Worm (Caenorhabditis elegans): ENCODE data around the gene fox-1.

fox-1 gene

DNA sequence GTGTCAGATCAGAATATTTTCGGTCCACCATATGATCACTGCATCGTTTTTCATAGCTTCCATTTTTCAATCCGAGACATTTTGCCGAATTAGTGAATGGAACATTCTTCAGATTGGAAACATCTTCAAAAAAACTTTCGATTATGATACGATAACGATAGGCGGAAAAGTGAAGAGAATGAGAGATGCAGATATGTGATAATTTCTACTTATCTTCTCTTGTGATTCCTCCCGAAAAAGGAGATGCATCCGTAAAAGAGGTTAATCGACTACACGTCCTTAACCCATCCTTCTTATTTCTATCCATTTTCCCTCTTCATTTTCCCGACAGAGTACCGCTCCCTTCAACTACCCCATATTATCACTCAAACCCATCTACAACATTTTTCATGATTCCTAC is 23.4 kb upstream of the fox-1 start, which contains the start of gene K02E10.4:
TSS of gene K02E10.4 (plus strand) at position 186 of the 400 bp plus-strand sequence.
- TF ChIP-seq B0310.2 (tag; optimal IDR thresholded peaks at IDR 0.05): no peak
- no peak for TF ChIP-seq tra-4 (tag; optimal IDR thresholded peaks at IDR 0.05)
- no peak for TF ChIP-seq ama-1 (optimal IDR thresholded peaks at IDR 0.05)
- no peak for TF ChIP-seq F13C5.2 (tag; optimal IDR thresholded peaks at IDR 0.05)

DNA sequence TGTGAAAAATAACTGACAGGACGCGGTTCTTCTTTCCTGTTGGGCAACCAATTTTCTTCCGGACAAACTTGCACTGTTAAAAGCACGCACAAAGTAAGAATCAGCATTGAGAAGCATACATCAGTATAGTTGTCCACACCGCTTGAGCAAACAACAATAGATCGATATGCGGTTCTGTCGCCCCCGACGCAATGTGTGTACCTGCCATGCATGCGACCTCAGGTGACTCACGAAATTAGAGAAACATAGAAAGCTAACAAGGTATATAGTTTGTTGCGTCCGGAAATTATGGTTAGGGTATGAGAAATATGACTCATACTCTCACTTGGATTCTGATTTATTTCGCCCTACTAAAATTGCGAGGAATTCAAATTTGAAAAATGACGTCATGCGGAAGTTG is 22.9 kb upstream of the fox-1 start, which contains the start of gene K02E10.6:
TSS of gene K02E10.6 (minus strand) at position 149 of the 400 bp plus-strand sequence.
- no peak for TF ChIP-seq hmg-4 (GFP tag; optimal IDR thresholded peaks at IDR 0.05)
- TF ChIP-seq sea-1 (GFP tag; conservative IDR thresholded peaks at IDR 0.05): no peak
- TF ChIP-seq ama-1 (optimal IDR thresholded peaks at IDR 0.05): no peak
- no peak for TF ChIP-seq scrt-1 (GFP tag; IDR thresholded peaks at IDR 0.05)
- TF ChIP-seq tra-4 (tag; optimal IDR thresholded peaks at IDR 0.05): no peak

- TF ChIP-seq hnd-1 (tag; optimal IDR thresholded peaks at IDR 0.05): no peak
- no peak for TF ChIP-seq F13C5.2 (tag; optimal IDR thresholded peaks at IDR 0.05)
- no peak for TF ChIP-seq scrt-1 (GFP tag; IDR thresholded peaks at IDR 0.05)
- TF ChIP-seq tbx-37 (GFP tag; conservative IDR thresholded peaks at IDR 0.05): no peak
- no peak for TF ChIP-seq pes-1 (GFP tag; IDR thresholded peaks at IDR 0.05)
- TF ChIP-seq tbx-11 (GFP tag; IDR thresholded peaks at IDR 0.05): no peak
These were observed 19.1 kb upstream of the fox-1 start, which contains the start of gene K02E10.5 for ce11 chrX:2478823-2479222. TSS of gene K02E10.5 (minus strand) at chrX:2478923.

ce11 chrX:2475873-2476272 is 16.2 kb upstream of the fox-1 start, which contains the start of gene R04B3.3:
TSS of gene R04B3.3 (minus strand) at chrX:2475973.
- TF ChIP-seq ets-7 (tag; optimal IDR thresholded peaks at IDR 0.05) (no peak), sea-1 (GFP tag; conservative IDR thresholded peaks at IDR 0.05) (no peak), hnd-1 (tag; optimal IDR thresholded peaks at IDR 0.05) (no peak), F13C5.2 (tag; optimal IDR thresholded peaks at IDR 0.05) (no peak), hmbx-1 (tag; optimal IDR thresholded peaks at IDR 0.05) (no peak), ceh-36 (tag; optimal IDR thresholded peaks at IDR 0.05) (no peak)

- TF ChIP-seq hmg-4 (GFP tag; optimal IDR thresholded peaks at IDR 0.05): no peak
- no peak for TF ChIP-seq F13C5.2 (tag; optimal IDR thresholded peaks at IDR 0.05)
- no peak for TF ChIP-seq pes-1 (GFP tag; IDR thresholded peaks at IDR 0.05)
- TF ChIP-seq ceh-36 (tag; optimal IDR thresholded peaks at IDR 0.05): no peak
- no peak for TF ChIP-seq ama-1 (optimal IDR thresholded peaks at IDR 0.05)
- no peak for TF ChIP-seq hnd-1 (tag; optimal IDR thresholded peaks at IDR 0.05)
- TF ChIP-seq tbx-11 (GFP tag; IDR thresholded peaks at IDR 0.05): no peak
These were observed 13.9 kb upstream of the fox-1 start, which contains the start of gene R04B3.2 for ce11 chrX:2473618-2474017. TSS of gene R04B3.2 (minus strand) at chrX:2473718.

DNA sequence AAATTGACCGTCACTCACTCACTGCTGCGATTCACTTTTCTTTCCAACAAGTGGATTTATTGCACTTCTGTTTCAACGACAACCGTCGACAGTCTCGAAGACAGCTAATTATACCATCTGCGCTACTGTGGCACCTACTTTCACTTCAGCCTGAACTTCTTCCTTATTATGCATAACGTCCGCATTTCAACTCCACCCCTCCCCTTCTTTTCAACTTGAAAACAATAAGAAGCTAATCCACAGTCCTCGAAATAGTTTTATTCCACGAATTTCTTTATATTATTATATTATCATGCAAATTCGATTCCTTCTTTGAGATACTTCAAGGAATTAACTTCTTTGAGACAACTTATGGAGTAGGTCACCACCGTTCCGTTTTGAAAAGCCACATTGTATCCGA is 11.6 kb upstream of the fox-1 start, which contains the start of gene R04B3.1:
TSS of gene R04B3.1 (minus strand) at position 101 of the 400 bp plus-strand sequence.
- TF ChIP-seq scrt-1 (GFP tag; IDR thresholded peaks at IDR 0.05): no peak
- TF ChIP-seq B0310.2 (tag; optimal IDR thresholded peaks at IDR 0.05): no peak
- no peak for TF ChIP-seq ama-1 (optimal IDR thresholded peaks at IDR 0.05)
- no peak for TF ChIP-seq ets-7 (tag; optimal IDR thresholded peaks at IDR 0.05)
- no peak for TF ChIP-seq hmg-4 (GFP tag; optimal IDR thresholded peaks at IDR 0.05)
- TF ChIP-seq tbx-37 (GFP tag; conservative IDR thresholded peaks at IDR 0.05): no peak
- no peak for TF ChIP-seq F13C5.2 (tag; optimal IDR thresholded peaks at IDR 0.05)
- no peak for TF ChIP-seq ceh-36 (tag; optimal IDR thresholded peaks at IDR 0.05)
- TF ChIP-seq tbx-11 (GFP tag; IDR thresholded peaks at IDR 0.05): no peak

DNA sequence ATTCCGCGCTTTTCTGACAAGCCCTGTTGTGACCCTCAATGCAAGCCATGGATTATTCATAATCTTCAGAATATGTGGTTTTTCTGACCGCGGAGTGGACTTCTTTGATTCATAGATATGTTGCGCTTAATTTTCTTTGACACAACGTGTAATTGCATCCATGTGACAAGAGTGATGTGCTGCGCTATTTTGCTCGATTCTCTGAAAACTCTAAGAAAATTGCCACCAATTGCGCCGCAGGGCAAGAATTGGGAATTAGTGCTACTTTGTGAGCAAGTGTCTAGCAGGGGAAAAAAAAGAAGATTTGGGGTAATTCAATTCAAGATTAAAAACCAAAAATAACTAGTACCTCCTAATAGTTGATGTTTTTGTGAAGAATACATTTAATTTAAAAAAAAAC is 4.4 kb upstream of the fox-1 start:
- TF ChIP-seq scrt-1 (GFP tag; IDR thresholded peaks at IDR 0.05) (no peak), ama-1 (optimal IDR thresholded peaks at IDR 0.05) (no peak), tra-4 (tag; optimal IDR thresholded peaks at IDR 0.05) (no peak), ets-7 (tag; optimal IDR thresholded peaks at IDR 0.05) (no peak), tbx-37 (GFP tag; conservative IDR thresholded peaks at IDR 0.05) (no peak), pes-1 (GFP tag; IDR thresholded peaks at IDR 0.05) (no peak), B0310.2 (tag; optimal IDR thresholded peaks at IDR 0.05) (no peak), ceh-36 (tag; optimal IDR thresholded peaks at IDR 0.05) (no peak), hmg-4 (GFP tag; optimal IDR thresholded peaks at IDR 0.05) (no peak), F13C5.2 (tag; optimal IDR thresholded peaks at IDR 0.05) (no peak), hmbx-1 (tag; optimal IDR thresholded peaks at IDR 0.05) (no peak), flt-1 (GFP tag; IDR thresholded peaks at IDR 0.05) (no peak), hnd-1 (tag; optimal IDR thresholded peaks at IDR 0.05) (no peak)

DNA sequence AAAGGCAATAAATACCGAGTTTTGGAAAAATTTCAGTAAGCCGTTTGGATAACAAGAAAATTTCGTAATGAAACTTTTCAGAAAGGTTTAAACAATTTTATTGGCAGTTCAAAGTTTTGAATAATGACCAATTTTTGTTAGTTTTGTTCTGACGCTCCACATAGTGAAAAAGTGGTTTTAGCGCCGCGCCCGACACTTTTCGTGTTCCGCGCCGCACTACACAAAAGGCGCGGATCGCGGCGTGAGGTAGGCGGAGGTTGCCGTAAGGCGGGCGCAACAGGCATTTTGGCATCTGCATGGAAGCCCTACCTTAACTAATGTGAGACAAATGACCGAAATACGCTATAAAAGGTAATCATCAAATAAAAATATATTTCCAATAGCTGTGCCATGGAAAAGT is 2.0 kb upstream of the fox-1 start:
- TF ChIP-seq ama-1 (optimal IDR thresholded peaks at IDR 0.05): no peak
- no peak for TF ChIP-seq B0310.2 (tag; optimal IDR thresholded peaks at IDR 0.05)
- no peak for TF ChIP-seq flt-1 (GFP tag; IDR thresholded peaks at IDR 0.05)
- no peak for TF ChIP-seq F13C5.2 (tag; optimal IDR thresholded peaks at IDR 0.05)
- no peak for TF ChIP-seq hmg-4 (GFP tag; optimal IDR thresholded peaks at IDR 0.05)
- TF ChIP-seq tra-4 (tag; optimal IDR thresholded peaks at IDR 0.05): no peak
- no peak for TF ChIP-seq tbx-37 (GFP tag; conservative IDR thresholded peaks at IDR 0.05)
- no peak for TF ChIP-seq tbx-11 (GFP tag; IDR thresholded peaks at IDR 0.05)
- no peak for TF ChIP-seq sea-1 (GFP tag; conservative IDR thresholded peaks at IDR 0.05)
- no peak for TF ChIP-seq pes-1 (GFP tag; IDR thresholded peaks at IDR 0.05)
- TF ChIP-seq ceh-13 (GFP tag; optimal IDR thresholded peaks at IDR 0.05): no peak
- no peak for TF ChIP-seq ceh-36 (tag; optimal IDR thresholded peaks at IDR 0.05)
- no peak for TF ChIP-seq hnd-1 (tag; optimal IDR thresholded peaks at IDR 0.05)
- no peak for TF ChIP-seq hmbx-1 (tag; optimal IDR thresholded peaks at IDR 0.05)

- TF ChIP-seq hmbx-1 (tag; optimal IDR thresholded peaks at IDR 0.05) (no peak), hmg-4 (GFP tag; optimal IDR thresholded peaks at IDR 0.05) (no peak), flt-1 (GFP tag; IDR thresholded peaks at IDR 0.05) (no peak), ceh-13 (GFP tag; optimal IDR thresholded peaks at IDR 0.05) (no peak), scrt-1 (GFP tag; IDR thresholded peaks at IDR 0.05) (no peak), ama-1 (optimal IDR thresholded peaks at IDR 0.05) (no peak), hnd-1 (tag; optimal IDR thresholded peaks at IDR 0.05) (no peak), ets-7 (tag; optimal IDR thresholded peaks at IDR 0.05) (no peak), B0310.2 (tag; optimal IDR thresholded peaks at IDR 0.05) (no peak), pes-1 (GFP tag; IDR thresholded peaks at IDR 0.05) (no peak), tbx-11 (GFP tag; IDR thresholded peaks at IDR 0.05) (no peak), tbx-37 (GFP tag; conservative IDR thresholded peaks at IDR 0.05) (no peak), aly-1 (tag; optimal IDR thresholded peaks at IDR 0.05) (no peak)
These were observed 2.2 kb downstream of the fox-1 start for ce11 chrX:2457461-2457860.
